Fruit fly (Drosophila melanogaster): Measurements from ENCODE around the gene CG12310.

Gene CG12310

dm6 chr3L:15006825-15007224, 43.8 kb downstream of the CG12310 start (continued):
- peak; percentile 83 for TF ChIP-seq svp (GFP tag)
- peak; percentile 77 for TF ChIP-seq CG3032 (tag; optimal IDR thresholded peaks at IDR 0.05)
- TF ChIP-seq cyc (GFP tag; optimal IDR thresholded peaks at IDR 0.05): peak; percentile 45
- TF ChIP-seq CG9139 (GFP tag; optimal IDR thresholded peaks at IDR 0.05): peak; percentile 12
- TF ChIP-seq spab (GFP tag; optimal IDR thresholded peaks at IDR 0.05): peak; percentile 56
- TF ChIP-seq esn (GFP tag; optimal IDR thresholded peaks at IDR 0.05): peak; percentile 82
- peak; percentile 77 for TF ChIP-seq CG8632 (GFP tag; optimal IDR thresholded peaks at IDR 0.05)
- peak; percentile 88 for TF ChIP-seq net (GFP tag; optimal IDR thresholded peaks at IDR 0.05)
- TF ChIP-seq CG7368 (GFP tag; optimal IDR thresholded peaks at IDR 0.05): peak; percentile 76
- peak; percentile 79 for TF ChIP-seq lz (GFP tag; optimal IDR thresholded peaks at IDR 0.05)
- peak; percentile 68 for TF ChIP-seq Met (GFP tag; optimal IDR thresholded peaks at IDR 0.05)
- peak; percentile 86 for TF ChIP-seq CG3919 (GFP tag; optimal IDR thresholded peaks at IDR 0.05)
- TF ChIP-seq CG6163 (GFP tag; IDR thresholded peaks at IDR 0.05): peak; percentile 91
- TF ChIP-seq ss (GFP tag; optimal IDR thresholded peaks at IDR 0.05): peak; percentile 30 to 64
- peak; percentile 96 for TF ChIP-seq eg (GFP tag; IDR thresholded peaks at IDR 0.05)
- peak; percentile 82 for TF ChIP-seq CG6276 (GFP tag; optimal IDR thresholded peaks at IDR 0.05)
- peak; percentile 65 for TF ChIP-seq CG1621 (tag; optimal IDR thresholded peaks at IDR 0.05)
- peak; percentile 67 for TF ChIP-seq CG34406 (GFP tag; optimal IDR thresholded peaks at IDR 0.05)
- TF ChIP-seq CG10631 (GFP tag; optimal IDR thresholded peaks at IDR 0.05): peak; percentile 87
- TF ChIP-seq CG8319 (GFP tag; optimal IDR thresholded peaks at IDR 0.05): peak; percentile 53
- TF ChIP-seq Hr39 (GFP tag; optimal IDR thresholded peaks at IDR 0.05): peak; percentile 62
- TF ChIP-seq CG10669 (GFP tag; optimal IDR thresholded peaks at IDR 0.05): peak; percentile 74
- TF ChIP-seq topi (GFP tag; optimal IDR thresholded peaks at IDR 0.05): peak; percentile 72
- peak; percentile 77 for TF ChIP-seq Sox102F (GFP tag; optimal IDR thresholded peaks at IDR 0.05)

dm6 chr3L:15005774-15006173, 44.8 kb downstream of the CG12310 start:
- TF ChIP-seq Sox15 (GFP tag; optimal IDR thresholded peaks at IDR 0.05) (no peak), CG10631 (GFP tag; optimal IDR thresholded peaks at IDR 0.05) (peak; percentile 67), Sox14 (GFP tag; optimal IDR thresholded peaks at IDR 0.05) (peak; percentile 23), Eip93F (GFP tag; optimal IDR thresholded peaks at IDR 0.05) (no peak), Eip78C (GFP tag) (peak; percentile 89), CG6276 (GFP tag; optimal IDR thresholded peaks at IDR 0.05) (peak; percentile 10), CG11294 (GFP tag; IDR thresholded peaks at IDR 0.05) (no peak), CG4318 (GFP tag; optimal IDR thresholded peaks at IDR 0.05) (no peak), CG34406 (GFP tag; optimal IDR thresholded peaks at IDR 0.05) (peak; percentile 16), CG32006 (GFP tag; optimal IDR thresholded peaks at IDR 0.05) (peak; percentile 51), Hr38 (GFP tag; optimal IDR thresholded peaks at IDR 0.05) (no peak), lz (GFP tag; optimal IDR thresholded peaks at IDR 0.05) (no peak), fd85E (GFP tag; optimal IDR thresholded peaks at IDR 0.05) (no peak), fkh (GFP tag; optimal IDR thresholded peaks at IDR 0.05) (no peak), ss (GFP tag; optimal IDR thresholded peaks at IDR 0.05) (peak; percentile 42 to 61), CG7368 (GFP tag; optimal IDR thresholded peaks at IDR 0.05) (peak; percentile 5), CG31627 (GFP tag; optimal IDR thresholded peaks at IDR 0.05) (peak; percentile 2), CG15336 (GFP tag; IDR thresholded peaks at IDR 0.05) (peak; percentile 43), pdm3 (GFP tag; optimal IDR thresholded peaks at IDR 0.05) (peak; percentile 10), CG8319 (GFP tag; optimal IDR thresholded peaks at IDR 0.05) (no peak), esn (GFP tag; optimal IDR thresholded peaks at IDR 0.05) (no peak), OdsH (GFP tag; optimal IDR thresholded peaks at IDR 0.05) (peak; percentile 44), CG1621 (tag; optimal IDR thresholded peaks at IDR 0.05) (peak; percentile 1), Ets21C (GFP tag; optimal IDR thresholded peaks at IDR 0.05) (no peak), CG6163 (GFP tag; IDR thresholded peaks at IDR 0.05) (0 out of 3 replicates have a peak, but pooled peaks have one; percentile 41), topi (GFP tag; optimal IDR thresholded peaks at IDR 0.05) (no peak), CG3032 (tag; optimal IDR thresholded peaks at IDR 0.05) (peak; percentile 50), CG9139 (GFP tag; optimal IDR thresholded peaks at IDR 0.05) (no peak), cyc (GFP tag; optimal IDR thresholded peaks at IDR 0.05) (no peak), CG3919 (GFP tag; optimal IDR thresholded peaks at IDR 0.05) (peak; percentile 40), achi (GFP tag; optimal IDR thresholded peaks at IDR 0.05) (peak; percentile 46), Smox (GFP tag; optimal IDR thresholded peaks at IDR 0.05) (peak; percentile 12), eg (GFP tag; IDR thresholded peaks at IDR 0.05) (no peak), vri (GFP tag; optimal IDR thresholded peaks at IDR 0.05) (no peak), CG11762 (GFP tag; optimal IDR thresholded peaks at IDR 0.05; ENCODE audit: insufficient read depth) (no peak), Eip75B (GFP tag; optimal IDR thresholded peaks at IDR 0.05) (peak; percentile 37), Sox102F (GFP tag; optimal IDR thresholded peaks at IDR 0.05) (no peak), CG6808 (GFP tag; optimal IDR thresholded peaks at IDR 0.05) (peak; percentile 61), acj6 (GFP tag; optimal IDR thresholded peaks at IDR 0.05) (peak; percentile 35), Met (GFP tag; optimal IDR thresholded peaks at IDR 0.05) (peak; percentile 9), CG11902 (GFP tag; optimal IDR thresholded peaks at IDR 0.05) (no peak), CG16779 (tag; optimal IDR thresholded peaks at IDR 0.05) (peak; percentile 8)

Measured in whole organism, prepupa.